Fruit fly (Drosophila melanogaster) whole organism, embryonic: ENCODE data around the gene AGO2.

Experiments
- Atf3 ChIP-seq: fragments of 200-800 bp; sonication (Bioruptor generic); optimal IDR thresholded peaks from 3 replicates; lab custom pipeline; 2016; ENCODE audit warnings: missing biosample characterization, missing genetic modification characterization
- Bgb ChIP-seq: fragments of 200-800 bp; sonication (Bioruptor generic); IDR thresholded peaks from 2 replicates; pipeline ENCODE4 v1.3.6; 2022; ENCODE audit warnings: missing biosample characterization, missing genetic modification characterization; ENCODE audit not compliant: partially characterized antibody
- CG10267 ChIP-seq: fragments of 200-800 bp; sonication (Bioruptor generic); optimal IDR thresholded peaks from 2 replicates; lab custom pipeline; 2018; ENCODE audit warnings: missing biosample characterization, mild to moderate bottlenecking, missing genetic modification characterization, moderate library complexity
- CG10366 ChIP-seq: fragments of 200-800 bp; sonication (Bioruptor generic); IDR thresholded peaks from 2 replicates; pipeline ENCODE4 v1.3.6; 2022; ENCODE audit warnings: missing biosample characterization, missing genetic modification characterization
- CG10979 ChIP-seq: fragments of 200-800 bp; sonication (Bioruptor generic); optimal IDR thresholded peaks from 2 replicates; lab custom pipeline; 2018; ENCODE audit warnings: missing biosample characterization, mild to moderate bottlenecking, missing genetic modification characterization, moderate library complexity
- CG11085 ChIP-seq: fragments of 200-800 bp; sonication (Bioruptor generic); IDR thresholded peaks from 2 replicates; pipeline ENCODE4 v1.3.6; 2022; ENCODE audit warnings: missing biosample characterization, missing genetic modification characterization
- CG15073 ChIP-seq: fragments of 200-800 bp; sonication (Bioruptor generic); optimal IDR thresholded peaks from 2 replicates; lab custom pipeline; 2016; ENCODE audit warnings: missing biosample characterization, missing genetic modification characterization
- CG16813 ChIP-seq: fragments of 200-800 bp; sonication (Bioruptor generic); IDR thresholded peaks from 3 replicates; pipeline ENCODE4 v1.3.6; 2022; ENCODE audit warnings: missing biosample characterization, missing genetic modification characterization; ENCODE audit not compliant: partially characterized antibody
- CG17829 ChIP-seq: fragments of 200-800 bp; optimal IDR thresholded peaks from 2 replicates; lab custom pipeline; 2019; ENCODE audit warnings: missing biosample characterization, mild to moderate bottlenecking, missing genetic modification characterization, moderate library complexity
- CG18011 ChIP-seq: fragments of 200-800 bp; sonication (Bioruptor generic); optimal IDR thresholded peaks from 2 replicates; lab custom pipeline; 2017; ENCODE audit warnings: missing biosample characterization, missing genetic modification characterization, mild to moderate bottlenecking, moderate library complexity, missing genotype
- CG30431 ChIP-seq: fragments of 200-800 bp; sonication (Bioruptor generic); optimal IDR thresholded peaks from 2 replicates; lab custom pipeline; 2017; ENCODE audit warnings: missing biosample characterization, missing genetic modification characterization
- CG34376 ChIP-seq: fragments of 200-800 bp; sonication (Bioruptor generic); optimal IDR thresholded peaks from 2 replicates; lab custom pipeline; 2018; ENCODE audit warnings: missing biosample characterization, mild to moderate bottlenecking, missing genetic modification characterization
- CG3726 ChIP-seq: fragments of 200-800 bp; sonication (Bioruptor generic); IDR thresholded peaks from 3 replicates; pipeline ENCODE4, ENCODE4 v1.3.6; 2022; ENCODE audit warnings: missing biosample characterization, missing genetic modification characterization
- CG42726 ChIP-seq: fragments of 200-800 bp; sonication (Bioruptor generic); IDR thresholded peaks from 2 replicates; pipeline ENCODE4 v1.3.6; 2022; ENCODE audit warnings: missing biosample characterization, missing genetic modification characterization; ENCODE audit not compliant: partially characterized antibody
- CG6254 ChIP-seq: fragments of 200-800 bp; sonication (Bioruptor generic); optimal IDR thresholded peaks from 3 replicates; lab custom pipeline; 2017; ENCODE audit warnings: mild to moderate bottlenecking, missing biosample characterization, missing genetic modification reagents, missing genetic modification characterization
- CG6272 ChIP-seq: fragments of 200-800 bp; sonication (Bioruptor generic); IDR thresholded peaks from 2 replicates; pipeline ENCODE4 v1.3.6; 2022; ENCODE audit warnings: missing biosample characterization, missing genetic modification characterization
- CG6765 ChIP-seq: fragments of 200-800 bp; sonication (Bioruptor generic); optimal IDR thresholded peaks from 3 replicates; lab custom pipeline; 2017; ENCODE audit warnings: missing biosample characterization, mild to moderate bottlenecking, missing genetic modification characterization
- CG6791 ChIP-seq: fragments of 200-800 bp; sonication (Bioruptor generic); IDR thresholded peaks from 3 replicates; pipeline ENCODE4 v1.3.6; 2022; ENCODE audit warnings: missing biosample characterization, missing genetic modification characterization; ENCODE audit not compliant: partially characterized antibody
- CG7271 ChIP-seq: fragments of 200-800 bp; sonication (Bioruptor generic); optimal IDR thresholded peaks from 2 replicates; lab custom pipeline; 2018; ENCODE audit warnings: missing biosample characterization, mild to moderate bottlenecking, missing genetic modification characterization, moderate library complexity
- CG8359 ChIP-seq: fragments of 200-800 bp; sonication (Bioruptor generic); optimal IDR thresholded peaks from 2 replicates; lab custom pipeline; 2017; ENCODE audit warnings: missing biosample characterization, mild to moderate bottlenecking, missing genetic modification characterization, borderline replicate concordance
- CG9609 ChIP-seq: fragments of 200-800 bp; sonication (Bioruptor generic); optimal IDR thresholded peaks from 3 replicates; lab custom pipeline; 2016; ENCODE audit warnings: missing biosample characterization, missing genetic modification characterization
- Camta ChIP-seq: fragments of 200-800 bp; sonication (Bioruptor generic); optimal IDR thresholded peaks from 2 replicates; lab custom pipeline; 2016; ENCODE audit warnings: missing biosample characterization, missing genetic modification characterization
- Deaf1 ChIP-seq: fragments of 200-800 bp; optimal IDR thresholded peaks from 3 replicates; lab custom pipeline; 2019; ENCODE audit warnings: missing biosample characterization, mild to moderate bottlenecking, missing genetic modification characterization, moderate library complexity
- GATAe ChIP-seq: fragments of 200-800 bp; sonication (Bioruptor generic); conservative IDR thresholded peaks from 2 replicates; pipeline ENCODE4 v1.3.6; 2022; ENCODE audit warnings: missing biosample characterization, missing genetic modification characterization
- H15 ChIP-seq: fragments of 200-800 bp; sonication (Bioruptor generic); IDR thresholded peaks from 3 replicates; pipeline ENCODE4 v1.3.6; 2022; ENCODE audit warnings: missing biosample characterization, missing genetic modification characterization
- H2.0 ChIP-seq: fragments of 200-800 bp; sonication (Bioruptor generic); IDR thresholded peaks from 2 replicates; pipeline ENCODE4 v1.3.6; 2022; ENCODE audit warnings: missing biosample characterization, missing genetic modification characterization
- HLHmδ ChIP-seq: fragments of 200-800 bp; sonication (Bioruptor generic); optimal IDR thresholded peaks from 2 replicates; lab custom pipeline; 2018; ENCODE audit warnings: missing biosample characterization, mild to moderate bottlenecking, missing genetic modification characterization, moderate library complexity
- Mad ChIP-seq: fragments of 200-800 bp; sonication (Bioruptor generic); optimal IDR thresholded peaks from 2 replicates; lab custom pipeline; 2016; ENCODE audit warnings: missing biosample characterization, missing genetic modification characterization
- Med ChIP-seq: fragments of 200-800 bp; sonication (Bioruptor generic); peaks from one replicate; lab custom pipeline; 2016; ENCODE audit warnings: missing biosample characterization, missing genetic modification characterization, mild to moderate bottlenecking, inconsistent platforms, moderate library complexity
- Mes4 ChIP-seq: fragments of 200-800 bp; sonication (Bioruptor generic); optimal IDR thresholded peaks from 2 replicates; lab custom pipeline; 2016; ENCODE audit warnings: missing biosample characterization, missing genetic modification characterization
- Nf-YB ChIP-seq: fragments of 200-800 bp; sonication (Bioruptor generic); optimal IDR thresholded peaks from 3 replicates; lab custom pipeline; 2019; ENCODE audit warnings: missing biosample characterization, mild to moderate bottlenecking, missing genetic modification characterization, moderate library complexity
- Opbp ChIP-seq: fragments of 200-800 bp; sonication (Bioruptor generic); IDR thresholded peaks from 3 replicates; pipeline ENCODE4 v1.3.6; 2022; ENCODE audit warnings: missing biosample characterization, missing genetic modification characterization; ENCODE audit not compliant: partially characterized antibody
- Rfx ChIP-seq: fragments of 200-800 bp; sonication (Bioruptor generic); IDR thresholded peaks from 2 replicates; pipeline ENCODE4 v1.3.6; 2022; ENCODE audit warnings: missing biosample characterization, missing genetic modification characterization
- bsh ChIP-seq, 2 experiments: fragments of 200-800 bp; sonication (Bioruptor generic); optimal IDR thresholded peaks; 2 replicates each; lab custom pipeline; 2017 to 2018; ENCODE audit warnings: mild to moderate bottlenecking in 2 of 2, missing biosample characterization in 2 of 2, missing genetic modification characterization in 2 of 2, moderate library complexity in 1 of 2
- caup ChIP-seq: fragments of 200-800 bp; sonication (Bioruptor generic); optimal IDR thresholded peaks from 3 replicates; lab custom pipeline; 2017; ENCODE audit warnings: missing biosample characterization, mild to moderate bottlenecking, missing genetic modification characterization, moderate library complexity; ENCODE audit not compliant: severe bottlenecking
- chinmo ChIP-seq: fragments of 200-800 bp; sonication (Bioruptor generic); IDR thresholded peaks from 4 replicates; pipeline ENCODE4 v1.3.6; 2022; ENCODE audit warnings: missing biosample characterization, missing genetic modification characterization; ENCODE audit not compliant: partially characterized antibody
- crol ChIP-seq: fragments of 200-800 bp; sonication (Bioruptor generic); IDR thresholded peaks from 2 replicates; pipeline ENCODE4 v1.3.6; 2022; ENCODE audit warnings: missing biosample characterization, missing genetic modification characterization
- dmrt99B ChIP-seq: fragments of 200-800 bp; sonication (Bioruptor generic); optimal IDR thresholded peaks from 2 replicates; lab custom pipeline; 2018; ENCODE audit warnings: missing biosample characterization, mild to moderate bottlenecking, missing genetic modification characterization, moderate library complexity
- eve ChIP-seq, 2 experiments: fragments of >200 bp; optimal IDR thresholded peaks; 2 replicates each; lab custom pipeline; 2017; ENCODE audit warnings: missing biosample characterization in 2 of 2, missing genetic modification characterization in 2 of 2
- gsb ChIP-seq: fragments of 200-800 bp; sonication (Bioruptor generic); IDR thresholded peaks from 2 replicates; pipeline ENCODE4 v1.3.6; 2022; ENCODE audit warnings: missing biosample characterization, missing genetic modification characterization
- gsb-n ChIP-seq: fragments of 200-800 bp; sonication (Bioruptor generic); optimal IDR thresholded peaks from 3 replicates; lab custom pipeline; 2018; ENCODE audit warnings: missing biosample characterization, mild to moderate bottlenecking, missing genetic modification characterization
- gt ChIP-seq: fragments of 200-800 bp; sonication (Bioruptor generic); IDR thresholded peaks from 2 replicates; pipeline ENCODE4 v1.3.6; 2022; ENCODE audit warnings: missing biosample characterization, missing genetic modification characterization
- inv ChIP-seq: fragments of 200-800 bp; sonication (Bioruptor generic); IDR thresholded peaks from 2 replicates; pipeline ENCODE4 v1.3.6; 2022; ENCODE audit warnings: missing biosample characterization, missing genetic modification characterization; ENCODE audit not compliant: partially characterized antibody
- onecut ChIP-seq: fragments of 200-800 bp; sonication (Bioruptor generic); IDR thresholded peaks from 2 replicates; pipeline ENCODE4 v1.3.6; 2022; ENCODE audit warnings: missing biosample characterization, missing genetic modification characterization
- peb ChIP-seq: fragments of 200-800 bp; sonication (Bioruptor generic); IDR thresholded peaks from 2 replicates; pipeline ENCODE4 v1.3.6; 2022; ENCODE audit warnings: missing biosample characterization, missing genetic modification characterization
- sens-2 ChIP-seq: fragments of 200-800 bp; sonication (Bioruptor generic); IDR thresholded peaks from 2 replicates; pipeline ENCODE4 v1.3.6; 2022; ENCODE audit warnings: missing biosample characterization, missing genetic modification characterization
- sr ChIP-seq: fragments of 200-800 bp; sonication (Bioruptor generic); IDR thresholded peaks from 3 replicates; pipeline ENCODE4 v1.3.6; 2022; ENCODE audit warnings: missing biosample characterization, missing genetic modification characterization
- tin ChIP-seq: fragments of 200-800 bp; sonication (Bioruptor generic); optimal IDR thresholded peaks from 3 replicates; lab custom pipeline; 2016; ENCODE audit warnings: missing biosample characterization, missing genetic modification characterization
- zfh2 ChIP-seq: fragments of 200-800 bp; sonication (Bioruptor generic); optimal IDR thresholded peaks from 2 replicates; lab custom pipeline; 2016; ENCODE audit warnings: missing biosample characterization, missing genetic modification characterization

AGO2 gene

DNA sequence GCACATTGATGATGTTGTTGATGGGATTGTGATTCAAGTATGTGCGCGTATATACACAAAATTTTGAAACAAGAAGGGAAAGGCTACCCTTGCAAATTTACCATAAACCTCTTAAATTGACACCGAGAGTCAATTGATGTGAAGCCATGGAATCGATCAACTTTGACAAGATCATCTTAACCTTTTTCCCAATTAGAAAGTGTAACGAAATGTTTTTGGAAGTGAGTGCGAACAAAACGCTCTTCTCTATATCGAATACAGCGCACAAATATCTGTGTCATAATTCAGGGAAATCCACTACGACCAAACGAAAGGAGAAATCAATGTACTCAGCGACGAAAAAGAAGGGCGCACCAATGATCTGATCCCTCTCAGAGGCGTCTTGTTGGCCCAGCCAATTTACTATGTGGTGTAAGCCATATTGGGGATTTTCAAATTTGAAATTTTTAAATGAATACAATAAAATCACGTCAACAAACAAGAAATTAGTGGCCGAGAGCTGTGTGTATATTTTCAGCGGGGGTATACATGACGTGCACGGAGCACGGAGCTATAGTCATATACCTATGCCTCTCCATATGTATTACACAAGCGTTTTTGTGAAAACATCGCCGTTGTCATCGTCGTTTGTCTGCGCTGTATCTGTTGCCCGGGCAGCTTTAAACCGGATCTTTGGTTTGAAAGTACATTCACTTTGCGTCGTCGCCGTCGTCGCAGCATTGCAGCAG is 20.3 kb upstream of the AGO2 start (continued):
- no peak for TF ChIP-seq CG6765 (GFP tag; lab: Kevin White, UChicago)
- TF ChIP-seq CG15073 (GFP tag; lab: Kevin White, UChicago), result no peak
- TF ChIP-seq Mes4 (GFP tag; lab: Kevin White, UChicago), result no peak
- no peak for TF ChIP-seq CG42726
- TF ChIP-seq gsb (GFP tag; lab: Robert Waterston, UW), result no peak
- no peak for TF ChIP-seq CG34376 (GFP tag; lab: Kevin White, UChicago)
- no peak for TF ChIP-seq H15 (GFP tag; lab: Robert Waterston, UW)
- no peak for TF ChIP-seq CG6272 (GFP tag; lab: Robert Waterston, UW)
- TF ChIP-seq HLHmδ (GFP tag; lab: Kevin White, UChicago), result no peak
- TF ChIP-seq bsh (GFP tag; optimal IDR thresholded peaks at IDR 0.05; lab: Kevin White, UChicago), result peak; percentile 40 to 59
- no peak for TF ChIP-seq sr
- TF ChIP-seq H2.0 (GFP tag; lab: Robert Waterston, UW), result peak; percentile 46; the same call in 1 of the 2 replicates
- TF ChIP-seq CG10267 (tag; lab: Kevin White, UChicago), result no peak
- peak; percentile 42 for TF ChIP-seq CG17829 (tag; lab: Kevin White, UChicago)
- TF ChIP-seq caup, result no peak
- peak; percentile 81 for TF ChIP-seq dmrt99B (tag; lab: Kevin White, UChicago)
- no peak for TF ChIP-seq CG18011
- TF ChIP-seq CG10366 (GFP tag; lab: Robert Waterston, UW), result no peak
- TF ChIP-seq gt (GFP tag; lab: Robert Waterston, UW), result no peak
- no peak for TF ChIP-seq crol (GFP tag; lab: Robert Waterston, UW)
- no peak for TF ChIP-seq GATAe (GFP tag; lab: Robert Waterston, UW)
- TF ChIP-seq CG9609 (GFP tag; lab: Kevin White, UChicago), result no peak
- no peak for TF ChIP-seq CG16813 (GFP tag; lab: Robert Waterston, UW)
- TF ChIP-seq Nf-YB (GFP tag; lab: Kevin White, UChicago), result no peak
- peak; percentile 59 for TF ChIP-seq gsb-n (tag; lab: Kevin White, UChicago)
- no peak for TF ChIP-seq CG6791 (GFP tag; lab: Robert Waterston, UW)
- no peak for TF ChIP-seq CG7271
- no peak for TF ChIP-seq CG8359 (GFP tag; lab: Kevin White, UChicago)
- no peak for TF ChIP-seq onecut (GFP tag; lab: Robert Waterston, UW)
- 0 out of 3 replicates have a peak, but pooled peaks have one; percentile 58 for TF ChIP-seq CG3726
- TF ChIP-seq Bgb (GFP tag; lab: Robert Waterston, UW), result no peak
- peak in 1 of 2 experiments; percentile 93 for TF ChIP-seq eve (GFP tag; optimal IDR thresholded peaks at IDR 0.05; lab: Kevin White, UChicago)
- no peak for TF ChIP-seq Mad (GFP tag; lab: Kevin White, UChicago)
- TF ChIP-seq sens-2 (GFP tag; lab: Robert Waterston, UW), result peak; percentile 40; the same call in 1 of the 2 replicates
- peak; percentile 43 for TF ChIP-seq Rfx (GFP tag; lab: Robert Waterston, UW)
- no peak for TF ChIP-seq CG30431
- TF ChIP-seq Deaf1 (tag; lab: Kevin White, UChicago), result no peak
- no peak for TF ChIP-seq peb
- TF ChIP-seq CG10979 (tag; lab: Kevin White, UChicago), result peak; percentile 39
- no peak for TF ChIP-seq tin
- TF ChIP-seq Camta (GFP tag; lab: Kevin White, UChicago), result no peak
- no peak for TF ChIP-seq CG6254 (GFP tag; lab: Kevin White, UChicago)
- peak; percentile 86 for TF ChIP-seq Med (GFP tag; lab: Kevin White, UChicago)
- TF ChIP-seq Opbp, result no peak
- no peak for TF ChIP-seq CG11085
- TF ChIP-seq inv, result no peak
- TF ChIP-seq chinmo (GFP tag; lab: Robert Waterston, UW), result no peak
- peak; percentile 50 for TF ChIP-seq zfh2 (GFP tag; lab: Kevin White, UChicago)
- TF ChIP-seq Atf3 (GFP tag; lab: Kevin White, UChicago), result no peak
